Worm (Caenorhabditis elegans) whole organism, L2 larva: ENCODE results near the gene ric-3.
A peak's percentile ranks its signal among the peaks of the same experiment; 100 is the strongest.

Experiments used
- F13H6.1 ChIP-seq: sonication (generic microtip); optimal IDR thresholded peaks from 2 replicates; lab custom pipeline; 2016; ENCODE audit warnings: missing genetic modification characterization, missing compliant biosample characterization
- ZK546.5 ChIP-seq: sonication (generic microtip); optimal IDR thresholded peaks from 2 replicates; lab custom pipeline; 2017; ENCODE audit warnings: missing biosample characterization, missing genetic modification characterization
- alr-1 ChIP-seq: fragments of 150-350 bp; optimal IDR thresholded peaks from 2 replicates; lab custom pipeline; 2014; ENCODE audit warnings: missing biosample characterization, missing genetic modification characterization
- aly-2 ChIP-seq: fragments of 150-350 bp; optimal IDR thresholded peaks from 2 replicates; lab custom pipeline; 2014; ENCODE audit warnings: missing biosample characterization, missing genetic modification characterization
- ama-1 ChIP-seq: fragments of 150-350 bp; optimal IDR thresholded peaks from 2 replicates; lab custom pipeline; 2018; ENCODE audit warnings: inconsistent platforms
- blmp-1 ChIP-seq: sonication (generic microtip); optimal IDR thresholded peaks from 2 replicates; lab custom pipeline; 2017; ENCODE audit warnings: missing genetic modification characterization, mild to moderate bottlenecking, missing compliant biosample characterization, antibody characterized with exemption, moderate library complexity; ENCODE audit not compliant: insufficient read depth
- ceh-16 ChIP-seq: fragments of 150-350 bp; optimal IDR thresholded peaks from 2 replicates; lab custom pipeline; 2014; ENCODE audit warnings: missing biosample characterization, missing genetic modification characterization
- crh-2 ChIP-seq: sonication (generic microtip); optimal IDR thresholded peaks from 2 replicates; lab custom pipeline; 2017; ENCODE audit warnings: missing biosample characterization, missing genetic modification characterization
- dmd-4 ChIP-seq: sonication (generic microtip); optimal IDR thresholded peaks from 2 replicates; lab custom pipeline; 2017; ENCODE audit warnings: missing biosample characterization, missing genetic modification characterization
- egl-27 ChIP-seq: sonication (generic microtip); optimal IDR thresholded peaks from 3 replicates; lab custom pipeline; 2017; ENCODE audit warnings: missing biosample characterization, missing genetic modification reagents, missing genetic modification characterization
- elt-1 ChIP-seq: fragments of 150-350 bp; optimal IDR thresholded peaks from 2 replicates; lab custom pipeline; 2014; ENCODE audit warnings: missing biosample characterization, missing genetic modification characterization
- elt-3 ChIP-seq: sonication (generic microtip); optimal IDR thresholded peaks from 2 replicates; lab custom pipeline; 2017; ENCODE audit warnings: missing biosample characterization, missing genetic modification characterization
- fos-1 ChIP-seq: fragments of 150-350 bp; optimal IDR thresholded peaks from 2 replicates; lab custom pipeline; 2014; ENCODE audit warnings: missing biosample characterization, missing genetic modification characterization
- gmeb-1 ChIP-seq: fragments of 150-350 bp; optimal IDR thresholded peaks from 2 replicates; lab custom pipeline; 2014; ENCODE audit warnings: missing biosample characterization, missing genetic modification characterization
- lin-11 ChIP-seq: fragments of 150-350 bp; sonication (generic microtip); optimal IDR thresholded peaks from 2 replicates; lab custom pipeline; 2014; ENCODE audit warnings: missing biosample characterization, missing genetic modification characterization, inconsistent platforms, mixed read lengths
- lin-39 ChIP-seq: fragments of 150-350 bp; optimal IDR thresholded peaks from 2 replicates; lab custom pipeline; 2014; ENCODE audit warnings: missing biosample characterization, missing genetic modification reagents, missing genetic modification characterization
- lsy-2 ChIP-seq, 2 experiments: fragments of 150-350 bp in 1 of 2; sonication (generic microtip) in 1 of 2; optimal IDR thresholded peaks; 2 replicates each; lab custom pipeline; 2014 to 2017; ENCODE audit warnings: missing biosample characterization in 2 of 2, missing genetic modification characterization in 2 of 2
- mbf-1 ChIP-seq: sonication (generic microtip); optimal IDR thresholded peaks from 2 replicates; lab custom pipeline; 2017; ENCODE audit warnings: missing biosample characterization, missing genetic modification characterization
- nhr-11 ChIP-seq: fragments of 150-350 bp; optimal IDR thresholded peaks from 2 replicates; lab custom pipeline; 2014; ENCODE audit warnings: missing biosample characterization, missing genetic modification characterization
- nhr-129 ChIP-seq: fragments of 150-350 bp; optimal IDR thresholded peaks from 2 replicates; lab custom pipeline; 2014; ENCODE audit warnings: missing biosample characterization, missing genetic modification characterization
- nhr-21 ChIP-seq: fragments of 150-350 bp; optimal IDR thresholded peaks from 2 replicates; lab custom pipeline; 2014; ENCODE audit warnings: missing biosample characterization, missing genetic modification characterization
- nhr-23 ChIP-seq: fragments of 150-350 bp; optimal IDR thresholded peaks from 2 replicates; lab custom pipeline; 2014; ENCODE audit warnings: missing biosample characterization, missing genetic modification reagents, missing genetic modification characterization
- nhr-237 ChIP-seq: fragments of 150-350 bp; optimal IDR thresholded peaks from 2 replicates; lab custom pipeline; 2014; ENCODE audit warnings: missing biosample characterization, missing genetic modification characterization
- nhr-25 ChIP-seq: fragments of 150-350 bp; sonication (generic microtip); optimal IDR thresholded peaks from 3 replicates; lab custom pipeline; 2014; ENCODE audit warnings: missing biosample characterization, missing genetic modification characterization
- nhr-6 ChIP-seq: fragments of 150-350 bp; optimal IDR thresholded peaks from 2 replicates; lab custom pipeline; 2014; ENCODE audit warnings: missing biosample characterization, missing genetic modification characterization
- nhr-77 ChIP-seq: fragments of 150-350 bp; optimal IDR thresholded peaks from 2 replicates; lab custom pipeline; 2014; ENCODE audit warnings: missing biosample characterization, missing genetic modification characterization
- peb-1 ChIP-seq: fragments of 150-350 bp; optimal IDR thresholded peaks from 2 replicates; lab custom pipeline; 2014; ENCODE audit warnings: missing biosample characterization, missing genetic modification characterization
- sem-4 ChIP-seq: fragments of 150-350 bp; optimal IDR thresholded peaks from 2 replicates; lab custom pipeline; 2014; ENCODE audit warnings: missing biosample characterization, missing genetic modification reagents, missing genetic modification characterization
- skn-1 ChIP-seq: sonication (generic microtip); optimal IDR thresholded peaks from 2 replicates; lab custom pipeline; 2017; ENCODE audit warnings: missing biosample characterization, missing genetic modification characterization
- sma-3 ChIP-seq: sonication (generic microtip); optimal IDR thresholded peaks from 2 replicates; lab custom pipeline; 2016; ENCODE audit warnings: missing genetic modification reagents, missing genetic modification characterization, missing compliant biosample characterization
- sma-9 ChIP-seq, 2 experiments: fragments of 150-350 bp in 1 of 2; sonication (generic microtip) in 1 of 2; optimal IDR thresholded peaks; 2 replicates each; lab custom pipeline; 2014 to 2016; ENCODE audit warnings: missing genetic modification characterization in 2 of 2, mild to moderate bottlenecking in 1 of 2, missing biosample characterization in 1 of 2, missing compliant biosample characterization in 1 of 2, missing genetic modification reagents in 1 of 2, moderate library complexity in 1 of 2
- snpc-4 ChIP-seq: fragments of 150-350 bp; optimal IDR thresholded peaks from 2 replicates; lab custom pipeline; 2014; ENCODE audit warnings: missing biosample characterization, missing genetic modification characterization
- unc-39 ChIP-seq: fragments of 150-350 bp; optimal IDR thresholded peaks from 2 replicates; lab custom pipeline; 2014; ENCODE audit warnings: missing biosample characterization, missing genetic modification characterization
- unc-55 ChIP-seq: fragments of 150-350 bp; sonication (generic microtip); optimal IDR thresholded peaks from 3 replicates; lab custom pipeline; 2014; ENCODE audit warnings: missing biosample characterization, missing genetic modification reagents, missing genetic modification characterization
- unc-62 ChIP-seq: fragments of 150-350 bp; optimal IDR thresholded peaks from 2 replicates; lab custom pipeline; 2014; ENCODE audit warnings: missing biosample characterization, missing genetic modification reagents, missing genetic modification characterization
- zag-1 ChIP-seq: fragments of 150-350 bp; optimal IDR thresholded peaks from 2 replicates; lab custom pipeline; 2014; ENCODE audit warnings: missing biosample characterization, missing genetic modification characterization
- ztf-1 ChIP-seq: fragments of 200-800 bp; sonication (Bioruptor generic); conservative IDR thresholded peaks from 2 replicates; pipeline ENCODE4 v1.3.6; 2022; ENCODE audit warnings: missing genetic modification characterization, missing compliant biosample characterization
- ztf-4 ChIP-seq: fragments of 150-350 bp; optimal IDR thresholded peaks from 2 replicates; lab custom pipeline; 2014; ENCODE audit warnings: missing biosample characterization, missing genetic modification characterization

The ric-3 gene

DNA sequence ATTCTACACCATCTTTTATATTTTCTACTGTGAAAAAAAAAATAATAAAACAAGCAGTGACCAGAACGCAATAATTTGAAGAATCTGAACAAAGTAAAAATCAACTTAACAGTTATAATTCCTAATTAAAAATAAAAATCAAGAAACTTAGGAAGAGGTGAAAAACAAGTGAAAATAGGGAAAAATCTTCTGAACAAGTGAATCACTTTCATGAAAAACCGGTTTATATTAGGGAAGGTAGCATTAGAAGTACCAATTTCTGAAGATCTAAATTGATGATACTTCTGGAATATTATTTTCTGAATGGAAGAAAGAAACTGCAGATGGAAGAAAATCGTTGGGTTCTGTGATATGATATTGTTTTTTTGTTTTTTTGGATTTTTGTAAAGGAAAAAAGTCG, 18.4 kb downstream of the ric-3 start:
- no peak for TF ChIP-seq nhr-237
- peak; percentile 72 for TF ChIP-seq blmp-1
- TF ChIP-seq nhr-25, result peak; percentile 28

DNA sequence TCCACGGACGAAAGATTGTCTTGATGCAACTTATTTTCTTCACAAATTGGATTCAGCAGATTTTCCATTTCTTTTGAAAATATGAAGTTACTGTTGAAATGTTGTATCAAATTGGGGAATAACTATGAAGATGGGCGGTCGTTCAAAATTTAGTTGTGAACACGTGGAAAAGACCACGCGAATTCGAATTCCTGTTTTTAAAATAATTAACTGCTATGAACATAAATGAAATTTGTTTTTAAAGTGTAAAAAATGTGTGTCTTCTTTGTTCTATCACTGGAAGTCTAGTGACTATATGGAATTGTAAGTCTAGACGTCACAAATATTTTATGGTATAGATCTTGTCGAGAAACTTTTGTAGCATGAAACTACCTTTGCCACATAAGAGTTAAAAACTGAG, 20.4 kb downstream of the ric-3 start, which contains the start of gene C06A6.7:
TSS of gene C06A6.7 (minus strand) at position 101 of the 400 bp plus-strand sequence.
- TF ChIP-seq lin-11, result no peak
- TF ChIP-seq nhr-23 (tag; lab: Kevin White, UChicago), result no peak
- TF ChIP-seq gmeb-1 (tag; lab: Kevin White, UChicago), result no peak
- no peak for TF ChIP-seq nhr-25
- TF ChIP-seq snpc-4 (tag; lab: Kevin White, UChicago), result no peak
- no peak for TF ChIP-seq ceh-16
- TF ChIP-seq ama-1 (lab: Kevin White, UChicago), result no peak
- no peak for TF ChIP-seq sma-3 (GFP tag; lab: Kevin White, UChicago)
- TF ChIP-seq nhr-129 (tag; lab: Kevin White, UChicago), result no peak
- TF ChIP-seq, all 48 proteins: peak for 0

DNA sequence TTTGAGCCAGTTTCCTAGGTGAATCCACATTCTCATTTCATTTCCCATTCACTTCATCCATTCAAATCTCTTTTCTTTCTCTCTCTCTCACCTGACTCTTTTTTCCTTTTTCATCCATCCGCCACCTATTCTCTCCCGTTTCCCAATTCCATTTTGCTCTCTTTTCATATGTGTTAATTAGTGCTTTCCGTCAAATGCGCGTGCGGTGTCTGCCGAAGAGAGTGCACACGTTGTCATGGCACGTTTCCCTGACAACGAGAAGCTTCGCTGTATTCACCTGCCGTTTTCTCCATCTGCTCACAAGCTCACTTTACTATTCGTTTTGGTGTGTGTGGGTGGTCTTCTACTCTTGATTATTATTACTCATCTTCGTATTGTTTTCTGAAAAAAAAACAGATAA, 21.9 kb downstream of the ric-3 start:
- TF ChIP-seq nhr-129 (tag; lab: Kevin White, UChicago) (no peak), dmd-4 (tag; lab: Kevin White, UChicago) (no peak), aly-2 (tag; lab: Kevin White, UChicago) (no peak), elt-3 (tag; lab: Kevin White, UChicago) (no peak), sem-4 (tag; lab: Kevin White, UChicago) (no peak), lin-11 (peak; percentile 57)

DNA sequence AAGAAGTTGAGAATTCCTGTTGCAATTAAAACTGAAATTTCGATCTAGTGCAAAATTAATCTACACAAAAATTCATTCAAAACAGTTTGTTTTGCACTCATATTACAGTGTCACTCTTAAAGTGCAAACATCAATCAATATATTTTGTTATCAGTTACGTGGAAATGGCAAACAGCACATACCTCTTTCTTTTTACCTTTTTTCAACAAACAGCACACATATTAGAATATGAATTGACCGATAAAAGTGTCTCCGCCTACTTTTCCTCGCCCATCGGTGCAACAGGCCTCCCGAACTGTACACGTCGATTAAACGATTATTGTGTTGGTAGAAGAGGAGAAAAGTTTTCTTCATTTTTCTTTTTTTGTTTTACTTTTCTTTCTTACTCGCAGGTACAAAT, 23.2 kb downstream of the ric-3 start:
- TF ChIP-seq nhr-129 (tag; lab: Kevin White, UChicago) (no peak), elt-3 (tag; lab: Kevin White, UChicago) (no peak), mbf-1 (tag; lab: Kevin White, UChicago) (no peak), nhr-21 (tag; lab: Kevin White, UChicago) (no peak), unc-39 (tag; lab: Kevin White, UChicago) (no peak), lin-39 (tag; lab: Kevin White, UChicago) (no peak), gmeb-1 (tag; lab: Kevin White, UChicago) (no peak), nhr-237 (no peak), alr-1 (tag; lab: Kevin White, UChicago) (no peak), ZK546.5 (tag; lab: Kevin White, UChicago) (no peak), zag-1 (tag; lab: Kevin White, UChicago) (no peak), egl-27 (tag; lab: Kevin White, UChicago) (no peak), ceh-16 (no peak), ztf-1 (no peak), nhr-25 (no peak), unc-62 (no peak), unc-55 (GFP tag; lab: Kevin White, UChicago) (no peak), fos-1 (tag; lab: Kevin White, UChicago) (peak; percentile 77), sma-9 (GFP tag; optimal IDR thresholded peaks at IDR 0.05; lab: Kevin White, UChicago) (peak; percentile 25), sma-9 (tag; optimal IDR thresholded peaks at IDR 0.05; lab: Kevin White, UChicago) (no peak), aly-2 (tag; lab: Kevin White, UChicago) (no peak), skn-1 (tag; lab: Kevin White, UChicago) (no peak), lsy-2 (tag; optimal IDR thresholded peaks at IDR 0.05; lab: Kevin White, UChicago) (no peak), blmp-1 (no peak), nhr-11 (tag; lab: Kevin White, UChicago) (no peak), crh-2 (tag; lab: Kevin White, UChicago) (peak; percentile 76)

DNA sequence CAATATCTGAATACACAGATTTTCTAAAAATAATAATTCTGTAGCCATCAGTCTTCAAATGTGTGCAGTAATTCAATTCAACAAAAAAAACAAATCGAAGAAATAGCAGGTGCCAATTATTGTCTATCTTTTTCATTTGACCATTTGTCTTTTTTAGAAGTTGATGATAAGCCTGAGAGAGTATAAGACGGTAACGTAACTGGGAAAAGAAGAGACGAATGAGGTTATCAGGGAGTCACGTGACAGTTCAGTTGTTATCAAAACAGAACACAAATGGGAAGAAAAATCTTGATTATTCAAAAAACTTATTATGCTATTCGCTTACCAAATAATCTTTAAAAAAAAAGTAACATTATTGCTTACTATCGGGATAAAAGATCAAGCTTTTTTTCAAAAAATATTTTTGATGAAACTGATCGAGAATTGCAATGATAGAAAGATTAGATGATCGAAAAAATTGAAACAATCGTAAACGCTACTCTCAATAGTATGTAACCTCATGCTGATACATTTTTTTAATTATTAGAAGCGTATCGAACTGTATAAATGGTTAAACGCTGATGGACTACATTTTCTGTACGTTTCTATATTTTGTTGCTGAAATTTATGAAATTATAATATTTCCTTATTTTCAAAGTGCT, 26.4 kb downstream of the ric-3 start:
- no peak for TF ChIP-seq dmd-4 (tag; lab: Kevin White, UChicago)
- TF ChIP-seq sma-3 (GFP tag; lab: Kevin White, UChicago), result no peak
- peak; percentile 67 for TF ChIP-seq fos-1 (tag; lab: Kevin White, UChicago)
- TF ChIP-seq nhr-25, result no peak
- peak; percentile 37 for TF ChIP-seq sma-9 (GFP tag; optimal IDR thresholded peaks at IDR 0.05; lab: Kevin White, UChicago)
- no peak for TF ChIP-seq sma-9 (tag; optimal IDR thresholded peaks at IDR 0.05; lab: Kevin White, UChicago)
- no peak for TF ChIP-seq elt-1 (tag; lab: Kevin White, UChicago)
- TF ChIP-seq ZK546.5 (tag; lab: Kevin White, UChicago), result no peak
- no peak for TF ChIP-seq nhr-6 (tag; lab: Kevin White, UChicago)
- TF ChIP-seq gmeb-1 (tag; lab: Kevin White, UChicago), result peak; percentile 39
- TF ChIP-seq peb-1 (tag; lab: Kevin White, UChicago), result no peak
- TF ChIP-seq alr-1 (tag; lab: Kevin White, UChicago), result no peak
- TF ChIP-seq mbf-1 (tag; lab: Kevin White, UChicago), result no peak
- peak in 1 of 2 experiments; percentile 30 for TF ChIP-seq lsy-2 (tag; optimal IDR thresholded peaks at IDR 0.05; lab: Kevin White, UChicago)
- no peak for TF ChIP-seq lin-39 (tag; lab: Kevin White, UChicago)
- peak; percentile 38 for TF ChIP-seq F13H6.1 (tag; lab: Kevin White, UChicago)
- TF ChIP-seq nhr-77 (tag; lab: Kevin White, UChicago), result no peak
- peak; percentile 72 for TF ChIP-seq crh-2 (tag; lab: Kevin White, UChicago)
- no peak for TF ChIP-seq blmp-1
- no peak for TF ChIP-seq ztf-4
